Fruit fly (Drosophila melanogaster) whole organism, embryonic: Measurements from ENCODE around the gene pnt.

Experiments used
- BtbVII ChIP-seq: fragments of 200-800 bp; sonication (Bioruptor generic); optimal IDR thresholded peaks from 3 replicates; lab custom pipeline; 2017; ENCODE audit warnings: missing biosample characterization, mild to moderate bottlenecking, missing genetic modification characterization
- CG10147 ChIP-seq: fragments of 200-800 bp; sonication (Bioruptor generic); optimal IDR thresholded peaks from 2 replicates; lab custom pipeline; 2019; ENCODE audit warnings: missing biosample characterization, mild to moderate bottlenecking, missing genetic modification characterization, moderate library complexity
- CG10431 ChIP-seq: fragments of 200-800 bp; sonication (Bioruptor generic); optimal IDR thresholded peaks from 3 replicates; lab custom pipeline; 2018; ENCODE audit warnings: missing biosample characterization, mild to moderate bottlenecking, missing genetic modification characterization
- CG10543 ChIP-seq: fragments of 200-800 bp; sonication (Bioruptor generic); optimal IDR thresholded peaks from 3 replicates; lab custom pipeline; 2017; ENCODE audit warnings: missing biosample characterization, mild to moderate bottlenecking, missing genetic modification characterization, moderate library complexity
- CG11695 ChIP-seq: fragments of 200-800 bp; sonication (Bioruptor generic); IDR thresholded peaks from 3 replicates; pipeline ENCODE4 v1.3.6; 2022; ENCODE audit warnings: missing biosample characterization, missing genetic modification characterization
- CG13287 ChIP-seq: fragments of 200-800 bp; sonication (Bioruptor generic); IDR thresholded peaks from 2 replicates; pipeline ENCODE4 v1.3.6; 2022; ENCODE audit warnings: missing biosample characterization, missing genetic modification characterization; ENCODE audit not compliant: partially characterized antibody
- CG14014 ChIP-seq: fragments of 200-800 bp; sonication (Bioruptor generic); IDR thresholded peaks from 2 replicates; pipeline ENCODE4 v1.3.6; 2022; ENCODE audit warnings: missing biosample characterization, missing genetic modification characterization
- CG14050 ChIP-seq: fragments of 200-800 bp; sonication (Bioruptor generic); IDR thresholded peaks from 3 replicates; pipeline ENCODE4 v1.3.6; 2022; ENCODE audit warnings: missing biosample characterization, missing genetic modification characterization
- CG14860 ChIP-seq: fragments of 200-800 bp; sonication (Bioruptor generic); IDR thresholded peaks from 3 replicates; pipeline ENCODE4 v1.3.6; 2022; ENCODE audit warnings: missing biosample characterization, missing genetic modification characterization; ENCODE audit not compliant: partially characterized antibody
- CG15514 ChIP-seq: fragments of 200-800 bp; sonication (Bioruptor generic); optimal IDR thresholded peaks from 3 replicates; lab custom pipeline; 2017; ENCODE audit warnings: missing biosample characterization, missing genetic modification characterization, mild to moderate bottlenecking, moderate library complexity, missing genetic modification reagents
- CG1792 ChIP-seq: fragments of 200-800 bp; sonication (Bioruptor generic); optimal IDR thresholded peaks from 2 replicates; lab custom pipeline; 2016; ENCODE audit warnings: missing biosample characterization, missing genetic modification characterization
- CG3163 ChIP-seq: fragments of 200-800 bp; sonication (Bioruptor generic); optimal IDR thresholded peaks from 3 replicates; lab custom pipeline; 2016; ENCODE audit warnings: missing biosample characterization, missing genetic modification characterization
- CG32772 ChIP-seq: fragments of 200-800 bp; sonication (Bioruptor generic); IDR thresholded peaks from 2 replicates; pipeline ENCODE4 v1.3.6; 2022; ENCODE audit warnings: missing biosample characterization, missing genetic modification characterization
- CG3281 ChIP-seq: fragments of 200-800 bp; sonication (Bioruptor generic); optimal IDR thresholded peaks from 3 replicates; lab custom pipeline; 2017; ENCODE audit warnings: missing biosample characterization, mild to moderate bottlenecking, missing genetic modification characterization
- CG4424 ChIP-seq: fragments of 200-800 bp; sonication (Bioruptor generic); optimal IDR thresholded peaks from 3 replicates; lab custom pipeline; 2016; ENCODE audit warnings: missing biosample characterization, missing genetic modification characterization
- CG5953 ChIP-seq: fragments of 200-800 bp; sonication (Bioruptor generic); IDR thresholded peaks from 2 replicates; pipeline ENCODE4 v1.3.6; 2022; ENCODE audit warnings: missing biosample characterization, missing genetic modification characterization
- CG6272 ChIP-seq: fragments of 200-800 bp; sonication (Bioruptor generic); IDR thresholded peaks from 2 replicates; pipeline ENCODE4 v1.3.6; 2022; ENCODE audit warnings: missing biosample characterization, missing genetic modification characterization
- CG6813 ChIP-seq: fragments of 200-800 bp; sonication (Bioruptor generic); optimal IDR thresholded peaks from 2 replicates; lab custom pipeline; 2017; ENCODE audit warnings: missing biosample characterization, missing genetic modification characterization, mild to moderate bottlenecking, moderate library complexity, missing genetic modification reagents
- CG7745 ChIP-seq: fragments of 200-800 bp; sonication (Bioruptor generic); optimal IDR thresholded peaks from 2 replicates; lab custom pipeline; 2018; ENCODE audit warnings: missing biosample characterization, mild to moderate bottlenecking, missing genetic modification characterization, moderate library complexity
- CG9817 ChIP-seq: fragments of 200-800 bp; sonication (Bioruptor generic); optimal IDR thresholded peaks from 2 replicates; lab custom pipeline; 2018; ENCODE audit warnings: missing biosample characterization, mild to moderate bottlenecking, missing genetic modification characterization, moderate library complexity
- Dbx ChIP-seq: fragments of 200-800 bp; sonication (Bioruptor generic); IDR thresholded peaks from 3 replicates; pipeline ENCODE4 v1.3.6; 2022; ENCODE audit warnings: missing biosample characterization, missing genetic modification characterization
- Gsc ChIP-seq: fragments of 200-800 bp; sonication (Bioruptor generic); IDR thresholded peaks from 2 replicates; pipeline ENCODE4 v1.3.6; 2022; ENCODE audit warnings: missing biosample characterization, missing genetic modification characterization
- Gug ChIP-seq: fragments of 200-800 bp; sonication (Bioruptor generic); IDR thresholded peaks from 4 replicates; pipeline ENCODE4 v1.3.6; 2022; ENCODE audit warnings: missing biosample characterization, missing genetic modification characterization
- Sox102F ChIP-seq: fragments of 200-800 bp; sonication (Bioruptor generic); optimal IDR thresholded peaks from 2 replicates; lab custom pipeline; 2018; ENCODE audit warnings: missing biosample characterization, mild to moderate bottlenecking, missing genetic modification characterization, moderate library complexity
- Sry-β ChIP-seq: fragments of 200-800 bp; sonication (Bioruptor generic); optimal IDR thresholded peaks from 2 replicates; lab custom pipeline; 2018; ENCODE audit warnings: missing biosample characterization, mild to moderate bottlenecking, missing genetic modification characterization, moderate library complexity
- bab2 ChIP-seq: fragments of 200-800 bp; sonication (Bioruptor generic); optimal IDR thresholded peaks from 2 replicates; lab custom pipeline; 2016; ENCODE audit warnings: missing biosample characterization, missing genetic modification characterization
- br ChIP-seq: fragments of >200 bp; optimal IDR thresholded peaks from 2 replicates; lab custom pipeline; 2017
- da ChIP-seq: fragments of 200-800 bp; sonication (Bioruptor generic); optimal IDR thresholded peaks from 2 replicates; lab custom pipeline; 2016; ENCODE audit warnings: missing biosample characterization, missing genetic modification characterization
- emc ChIP-seq: fragments of 200-800 bp; sonication (Bioruptor generic); optimal IDR thresholded peaks from 2 replicates; lab custom pipeline; 2016; ENCODE audit warnings: missing biosample characterization, missing genetic modification characterization
- gcm ChIP-seq: fragments of 200-800 bp; sonication (Bioruptor generic); optimal IDR thresholded peaks from 2 replicates; lab custom pipeline; 2019; ENCODE audit warnings: missing biosample characterization, mild to moderate bottlenecking, missing genetic modification characterization, moderate library complexity
- gcm2 ChIP-seq: fragments of 200-800 bp; sonication (Bioruptor generic); optimal IDR thresholded peaks from 2 replicates; lab custom pipeline; 2016; ENCODE audit warnings: missing biosample characterization, missing genetic modification characterization
- gfzf ChIP-seq: fragments of 200-800 bp; sonication (Bioruptor generic); optimal IDR thresholded peaks from 2 replicates; lab custom pipeline; 2016; ENCODE audit warnings: missing biosample characterization, mild to moderate bottlenecking, missing genetic modification characterization, moderate library complexity
- hbn ChIP-seq: fragments of 200-800 bp; sonication (Bioruptor generic); IDR thresholded peaks from 2 replicates; pipeline ENCODE4 v1.3.6; 2022; ENCODE audit warnings: missing biosample characterization, missing genetic modification characterization; ENCODE audit not compliant: partially characterized antibody
- hth ChIP-seq: fragments of >200 bp; optimal IDR thresholded peaks from 2 replicates; lab custom pipeline; 2017; ENCODE audit warnings: inconsistent platforms
- jing ChIP-seq: fragments of 200-800 bp; sonication (Bioruptor generic); optimal IDR thresholded peaks from 2 replicates; lab custom pipeline; 2018; ENCODE audit warnings: missing biosample characterization, mild to moderate bottlenecking, missing genetic modification characterization
- ken ChIP-seq: fragments of 200-800 bp; sonication (Bioruptor generic); IDR thresholded peaks from 3 replicates; pipeline ENCODE4 v1.3.6; 2022; ENCODE audit warnings: missing biosample characterization, missing genetic modification characterization
- kni ChIP-seq: fragments of 200-800 bp; sonication (Bioruptor generic); optimal IDR thresholded peaks from 3 replicates; lab custom pipeline; 2017; ENCODE audit warnings: mild to moderate bottlenecking, missing biosample characterization, missing genetic modification reagents, missing genetic modification characterization
- lov ChIP-seq, 2 experiments: fragments of 200-800 bp in 1 of 2; fragments of >200 bp in 1 of 2; sonication (Bioruptor generic) in 1 of 2; IDR thresholded peaks in 1 of 2; optimal IDR thresholded peaks in 1 of 2; 2 replicates in 1 of 2; 3 replicates in 1 of 2; pipeline versions ENCODE4 v1.3.6 to Lab custom; 2017 to 2022; ENCODE audit warnings: missing biosample characterization in 1 of 2, missing genetic modification characterization in 1 of 2
- nmo ChIP-seq: fragments of 200-800 bp; sonication (Bioruptor generic); optimal IDR thresholded peaks from 2 replicates; lab custom pipeline; 2018; ENCODE audit warnings: missing biosample characterization, mild to moderate bottlenecking, missing genetic modification characterization, moderate library complexity
- org-1 ChIP-seq: fragments of 200-800 bp; sonication (Bioruptor generic); optimal IDR thresholded peaks from 2 replicates; lab custom pipeline; 2017; ENCODE audit warnings: missing biosample characterization, missing genetic modification characterization
- ro ChIP-seq: fragments of 200-800 bp; sonication (Bioruptor generic); IDR thresholded peaks from 2 replicates; pipeline ENCODE4 v1.3.6; 2022; ENCODE audit warnings: missing biosample characterization, missing genetic modification characterization
- schlank ChIP-seq: fragments of 200-800 bp; sonication (Bioruptor generic); optimal IDR thresholded peaks from 2 replicates; lab custom pipeline; 2018; ENCODE audit warnings: missing biosample characterization, mild to moderate bottlenecking, missing genetic modification characterization
- tgo ChIP-seq: fragments of 200-800 bp; sonication (Bioruptor generic); IDR thresholded peaks from 3 replicates; pipeline ENCODE4 v1.3.6; 2022; ENCODE audit warnings: missing biosample characterization, missing genetic modification characterization
- trh ChIP-seq: fragments of 200-800 bp; sonication (Bioruptor generic); optimal IDR thresholded peaks from 2 replicates; lab custom pipeline; 2016; ENCODE audit warnings: missing biosample characterization, missing genetic modification characterization
- ttk ChIP-seq: fragments of 200-800 bp; sonication (Bioruptor generic); IDR thresholded peaks from 2 replicates; pipeline ENCODE4 v2.1.2; 2022; ENCODE audit warnings: missing biosample characterization, missing genetic modification characterization
- tup ChIP-seq: fragments of 200-800 bp; sonication (Bioruptor generic); optimal IDR thresholded peaks from 2 replicates; lab custom pipeline; 2016; ENCODE audit warnings: missing biosample characterization, mild to moderate bottlenecking, missing genetic modification characterization, moderate library complexity
- usp ChIP-seq: fragments of >200 bp; optimal IDR thresholded peaks from 2 replicates; lab custom pipeline; 2017; ENCODE audit warnings: missing biosample characterization, missing genetic modification characterization
- vfl ChIP-seq: fragments of 200-800 bp; sonication (Bioruptor generic); optimal IDR thresholded peaks from 2 replicates; lab custom pipeline; 2016; ENCODE audit warnings: missing biosample characterization, missing genetic modification characterization
- zfh1 ChIP-seq: fragments of 200-800 bp; sonication (Bioruptor generic); IDR thresholded peaks from 3 replicates; pipeline ENCODE4 v1.3.6; 2022; ENCODE audit warnings: missing biosample characterization, missing genetic modification characterization

The pnt gene

dm6 chr3R:23293066-23293777 lies 52.7 kb downstream of the pnt start (continued):
- no peak for TF ChIP-seq lov (optimal IDR thresholded peaks at IDR 0.05; lab: Kevin White, UChicago)
- peak; percentile 33; the same call in 1 of the 3 replicates for TF ChIP-seq lov (GFP tag; IDR thresholded peaks at IDR 0.05; lab: Robert Waterston, UW)
- TF ChIP-seq vfl, result no peak
- TF ChIP-seq bab2, result no peak
- no peak for TF ChIP-seq gfzf (GFP tag; lab: Kevin White, UChicago)
- TF ChIP-seq org-1, result no peak
- TF ChIP-seq CG32772 (GFP tag; lab: Robert Waterston, UW), result no peak; the same call in 1 of the 2 replicates
- peak; percentile 47; the same call in 1 of the 2 replicates for TF ChIP-seq CG14014 (GFP tag; lab: Robert Waterston, UW)
- peak; percentile 75 for TF ChIP-seq zfh1 (GFP tag; lab: Robert Waterston, UW)
- TF ChIP-seq br, result no peak
- TF ChIP-seq CG3281 (GFP tag; lab: Kevin White, UChicago), result no peak
- peak; percentile 47 for TF ChIP-seq gcm (GFP tag; lab: Kevin White, UChicago)
- TF ChIP-seq tup (GFP tag; lab: Kevin White, UChicago), result no peak
- no peak for TF ChIP-seq hth
- no peak for TF ChIP-seq CG9817 (tag; lab: Kevin White, UChicago)
- peak; percentile 11; the same call in 1 of the 3 replicates for TF ChIP-seq ken (GFP tag; lab: Robert Waterston, UW)
- TF ChIP-seq tgo, result peak; percentile 70
- TF ChIP-seq CG13287 (GFP tag; lab: Robert Waterston, UW), result peak; percentile 61; the same call in 1 of the 2 replicates
- TF ChIP-seq CG14860 (GFP tag; lab: Robert Waterston, UW), result no peak
- TF ChIP-seq CG11695 (GFP tag; lab: Robert Waterston, UW), result 0 out of 3 replicates have a peak, but pooled peaks have one; percentile 54
- 0 out of 2 replicates have a peak, but pooled peaks have one; percentile 9 for TF ChIP-seq CG6272 (GFP tag; lab: Robert Waterston, UW)
- TF ChIP-seq Dbx, result no peak; the same call in 2 of the 3 replicates
- peak; percentile 60 for TF ChIP-seq jing
- TF ChIP-seq ro (GFP tag; lab: Robert Waterston, UW), result no peak
- TF ChIP-seq CG7745 (tag; lab: Kevin White, UChicago), result no peak
- TF ChIP-seq Sry-β (GFP tag; lab: Kevin White, UChicago), result no peak
- TF ChIP-seq usp (GFP tag; lab: Kevin White, UChicago), result no peak
- TF ChIP-seq ttk (GFP tag; lab: Robert Waterston, UW), result peak; percentile 72
- TF ChIP-seq CG3163 (GFP tag; lab: Kevin White, UChicago), result no peak
- TF ChIP-seq da, result no peak
- TF ChIP-seq trh, result no peak
- no peak for TF ChIP-seq CG15514 (GFP tag; lab: Kevin White, UChicago)
- TF ChIP-seq CG5953, result no peak
- TF ChIP-seq Gug (GFP tag; lab: Robert Waterston, UW), result peak; percentile 31; the same call in 1 of the 4 replicates
- no peak for TF ChIP-seq schlank (tag; lab: Kevin White, UChicago)
- TF ChIP-seq CG14050 (GFP tag; lab: Robert Waterston, UW), result peak; percentile 51; the same call in 2 of the 3 replicates
- TF ChIP-seq kni (GFP tag; lab: Kevin White, UChicago), result peak; percentile 23
- no peak for TF ChIP-seq BtbVII (GFP tag; lab: Kevin White, UChicago)
- TF ChIP-seq CG10147 (GFP tag; lab: Kevin White, UChicago), result no peak
- no peak for TF ChIP-seq Gsc (GFP tag; lab: Robert Waterston, UW)
- TF ChIP-seq gcm2, result no peak
- TF ChIP-seq nmo, result peak; percentile 40
- peak; percentile 61 for TF ChIP-seq Sox102F (GFP tag; lab: Kevin White, UChicago)
- TF ChIP-seq hbn (GFP tag; lab: Robert Waterston, UW), result no peak
- no peak for TF ChIP-seq emc (GFP tag; lab: Kevin White, UChicago)
- TF ChIP-seq CG10431 (GFP tag; lab: Kevin White, UChicago), result no peak
- peak; percentile 48 for TF ChIP-seq CG10543 (GFP tag; lab: Kevin White, UChicago)
- peak; percentile 29 for TF ChIP-seq CG6813
- TF ChIP-seq CG1792 (GFP tag; lab: Kevin White, UChicago), result no peak
- TF ChIP-seq CG4424 (GFP tag; lab: Kevin White, UChicago), result peak; percentile 38
